Worm (Caenorhabditis elegans): ENCODE data around the gene pitr-6.

DNA sequence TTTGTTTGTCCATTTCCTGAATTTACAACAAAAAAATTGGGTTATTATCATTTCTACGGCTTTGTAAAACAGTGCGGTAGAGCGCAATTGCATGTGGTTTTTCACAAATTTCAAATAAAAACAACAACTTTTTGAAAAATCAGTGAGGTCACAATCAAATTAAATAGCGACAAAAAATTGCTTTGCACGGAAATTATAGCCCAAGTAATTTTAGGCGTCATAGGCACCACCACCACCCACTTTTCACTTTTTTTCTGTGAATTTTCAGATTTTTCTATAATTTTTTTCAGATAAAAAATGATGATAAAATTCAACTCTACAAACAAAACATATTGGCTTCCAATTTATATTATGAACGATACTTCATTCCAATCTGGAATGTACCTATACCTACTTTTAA, 12.1 kb downstream of the pitr-6 start, which contains the start of gene sre-38:
- no peak for TF ChIP-seq ztf-11 (tag; optimal IDR thresholded peaks at IDR 0.05)
- TF ChIP-seq fkh-10 (GFP tag; optimal IDR thresholded peaks at IDR 0.05): no peak
- no peak for TF ChIP-seq dve-1 (tag; optimal IDR thresholded peaks at IDR 0.05; ENCODE audit: insufficient read depth)
- TF ChIP-seq mdl-1 (tag; optimal IDR thresholded peaks at IDR 0.05): no peak
- TF ChIP-seq lir-3 (tag; optimal IDR thresholded peaks at IDR 0.05): no peak
- no peak for TF ChIP-seq set-16 (GFP tag; IDR thresholded peaks at IDR 0.05)
- no peak for TF ChIP-seq nhr-237 (tag; optimal IDR thresholded peaks at IDR 0.05)
- no peak for TF ChIP-seq ZK546.5 (tag; optimal IDR thresholded peaks at IDR 0.05)
- TF ChIP-seq unc-39 (tag; optimal IDR thresholded peaks at IDR 0.05): no peak
- no peak for TF ChIP-seq egl-27 (tag; optimal IDR thresholded peaks at IDR 0.05)
- TF ChIP-seq aha-1 (tag): no peak

Measured in whole organism, L4 larva.